Fruit fly (Drosophila melanogaster): ENCODE data around the gene CG31294.

DNA sequence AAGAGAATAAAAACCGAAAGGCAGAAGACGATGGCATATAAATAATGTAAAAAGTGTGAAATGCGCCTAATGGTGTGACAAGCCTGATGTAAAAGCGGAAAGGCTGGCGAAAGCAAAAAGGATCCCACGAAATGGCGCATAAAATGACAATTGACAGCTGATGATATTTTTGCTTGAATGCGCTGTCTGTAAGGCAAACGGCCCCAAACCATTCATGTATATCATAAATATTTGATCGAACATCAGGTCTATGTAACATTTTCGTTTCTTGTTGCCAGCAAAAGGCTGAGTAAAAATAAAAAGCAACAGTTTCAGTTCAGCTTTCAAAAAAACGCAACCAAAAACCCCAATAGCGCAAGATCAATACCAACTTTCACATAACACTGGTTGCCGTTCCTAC, 28.0 kb upstream of the CG31294 start, which contains the start of gene CG4520:
- no peak for TF ChIP-seq Hr4 (GFP tag; optimal IDR thresholded peaks at IDR 0.05)
- TF ChIP-seq Eip78C (GFP tag), result no peak
- TF ChIP-seq eg (GFP tag; IDR thresholded peaks at IDR 0.05), result no peak
- no peak for TF ChIP-seq CG6808 (GFP tag; optimal IDR thresholded peaks at IDR 0.05)
- no peak for TF ChIP-seq dac (GFP tag; optimal IDR thresholded peaks at IDR 0.05)
- TF ChIP-seq fkh (GFP tag; optimal IDR thresholded peaks at IDR 0.05), result no peak
